Fruit fly (Drosophila melanogaster): ENCODE data around the gene mthl14.

DNA sequence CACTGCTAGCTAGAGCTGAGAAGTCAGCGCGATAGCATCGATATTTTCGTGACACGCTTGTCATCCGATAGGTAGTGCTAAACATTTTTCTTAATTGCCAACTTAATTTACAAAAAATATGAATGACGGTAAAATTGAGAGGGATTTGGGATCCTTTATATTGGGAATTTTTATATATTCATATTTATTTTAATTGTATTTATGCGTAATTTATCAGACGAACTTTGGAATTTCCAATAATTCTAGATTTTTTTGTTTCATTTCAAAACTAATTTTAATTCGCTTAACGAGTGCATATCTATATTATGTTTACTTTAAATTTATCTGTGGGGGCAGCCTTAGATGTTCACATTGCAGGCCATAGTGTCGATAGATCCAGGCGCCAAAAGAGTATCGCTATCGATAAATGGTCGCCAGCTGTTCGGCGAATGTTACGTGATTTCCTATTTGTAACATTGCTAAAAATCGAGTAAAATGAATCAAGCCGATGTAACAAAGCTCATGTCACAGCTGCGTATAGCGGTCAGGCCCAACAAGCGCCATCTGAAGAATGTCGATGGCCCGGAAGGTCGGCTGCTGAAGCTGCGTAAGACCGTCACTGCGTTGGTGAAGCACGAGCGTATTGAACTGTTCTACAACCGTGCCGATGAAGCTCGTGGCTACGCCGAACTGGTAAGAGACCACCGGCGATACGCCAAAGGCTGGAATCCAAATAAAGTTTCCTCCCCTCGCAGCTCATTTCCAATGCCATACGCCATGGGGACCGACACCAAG is 17.3 kb downstream of the mthl14 start, which contains the start of the genes Tudor-SN and mRpL17:
- TF ChIP-seq Met (GFP tag; optimal IDR thresholded peaks at IDR 0.05) (no peak), CG8632 (GFP tag; optimal IDR thresholded peaks at IDR 0.05) (peak; percentile 12), Hr39 (GFP tag; optimal IDR thresholded peaks at IDR 0.05) (peak; percentile 43), CG11902 (GFP tag; optimal IDR thresholded peaks at IDR 0.05) (peak; percentile 8), CG6163 (GFP tag; IDR thresholded peaks at IDR 0.05) (no peak), Sox14 (GFP tag; optimal IDR thresholded peaks at IDR 0.05) (peak; percentile 16)
